Fruit fly (Drosophila melanogaster): ENCODE results near the gene CG8927.

The CG8927 gene

DNA sequence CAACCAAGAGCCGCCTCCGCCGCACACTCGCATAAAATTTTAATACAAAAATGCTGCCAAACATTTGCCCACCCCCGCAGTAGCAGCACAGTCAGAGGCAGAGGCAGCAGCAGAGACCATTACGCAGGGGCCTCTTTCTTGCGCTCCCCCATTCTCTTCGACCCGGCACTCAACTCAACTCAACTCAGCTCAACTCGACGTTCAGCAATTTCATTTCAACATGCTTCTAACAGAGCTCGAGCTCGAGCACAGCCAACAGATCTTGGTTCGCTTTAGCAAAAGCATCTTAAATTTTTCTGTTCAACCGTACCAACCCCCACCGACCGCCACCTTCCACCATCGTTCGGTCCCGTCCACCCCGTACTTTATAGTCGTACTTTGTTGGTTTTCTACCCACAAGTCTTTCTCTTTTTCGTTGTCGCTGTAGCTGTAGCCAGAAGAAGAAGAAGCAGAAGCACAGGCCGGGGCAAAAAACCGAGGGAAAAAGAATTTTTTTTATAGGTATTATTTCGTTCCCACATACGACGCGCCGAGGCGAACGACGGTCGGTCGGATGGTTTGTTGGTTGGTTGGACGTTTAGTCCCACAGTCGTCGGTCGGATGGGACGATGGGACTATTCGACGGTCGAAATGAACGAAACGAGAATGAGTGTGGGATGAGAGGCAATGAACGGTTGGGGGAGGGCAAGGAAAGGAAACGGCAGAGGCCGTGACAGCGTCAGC lies 54.6 kb downstream of the CG8927 start (continued):
- TF ChIP-seq knrl (GFP tag; IDR thresholded peaks at IDR 0.05; ENCODE audit: partially characterized antibody): no peak
- TF ChIP-seq CG7987 (GFP tag; optimal IDR thresholded peaks at IDR 0.05): peak; percentile 26
- no peak for TF ChIP-seq so (GFP tag; IDR thresholded peaks at IDR 0.05)
- TF ChIP-seq CG12391 (tag; optimal IDR thresholded peaks at IDR 0.05): no peak
- no peak for TF ChIP-seq D19A (tag; optimal IDR thresholded peaks at IDR 0.05)
- TF ChIP-seq BtbVII (GFP tag; optimal IDR thresholded peaks at IDR 0.05): no peak
- no peak for TF ChIP-seq CG16779 (GFP tag; IDR thresholded peaks at IDR 0.05)
- no peak for TF ChIP-seq inv (GFP tag; IDR thresholded peaks at IDR 0.05; ENCODE audit: partially characterized antibody)
- TF ChIP-seq ssp (GFP tag; IDR thresholded peaks at IDR 0.05): no peak
- peak; percentile 26 for TF ChIP-seq exex (tag; optimal IDR thresholded peaks at IDR 0.05)
- no peak for TF ChIP-seq dm (GFP tag; optimal IDR thresholded peaks at IDR 0.05)
- no peak for TF ChIP-seq ATbp (GFP tag; optimal IDR thresholded peaks at IDR 0.05)
- no peak for TF ChIP-seq ham (GFP tag; IDR thresholded peaks at IDR 0.05)
- peak; percentile 47 for TF ChIP-seq NC2α (GFP tag; optimal IDR thresholded peaks at IDR 0.05)
- TF ChIP-seq Hr51 (GFP tag; optimal IDR thresholded peaks at IDR 0.05): no peak
- TF ChIP-seq her (GFP tag; optimal IDR thresholded peaks at IDR 0.05): peak; percentile 7
- no peak for TF ChIP-seq Lhr (GFP tag; optimal IDR thresholded peaks at IDR 0.05)
- no peak for TF ChIP-seq bab2 (GFP tag; optimal IDR thresholded peaks at IDR 0.05)
- TF ChIP-seq CG16813 (GFP tag; IDR thresholded peaks at IDR 0.05; ENCODE audit: partially characterized antibody): no peak
- TF ChIP-seq CG6689 (GFP tag; IDR thresholded peaks at IDR 0.05): no peak
- TF ChIP-seq psq (GFP tag; optimal IDR thresholded peaks at IDR 0.05): peak; percentile 55
- TF ChIP-seq Dek (tag; optimal IDR thresholded peaks at IDR 0.05): no peak
- TF ChIP-seq seq (GFP tag; IDR thresholded peaks at IDR 0.05): no peak
- no peak for TF ChIP-seq NFAT (GFP tag; IDR thresholded peaks at IDR 0.05)
- TF ChIP-seq tap (tag; optimal IDR thresholded peaks at IDR 0.05): no peak
- no peak for TF ChIP-seq CG3281 (GFP tag; optimal IDR thresholded peaks at IDR 0.05)
- no peak for TF ChIP-seq ken (GFP tag; IDR thresholded peaks at IDR 0.05)
- peak; percentile 86 for TF ChIP-seq corto (GFP tag; optimal IDR thresholded peaks at IDR 0.05)
- TF ChIP-seq br (optimal IDR thresholded peaks at IDR 0.05): no peak
- TF ChIP-seq HLH3B (GFP tag; IDR thresholded peaks at IDR 0.05): no peak
- no peak for TF ChIP-seq Nf-YB (GFP tag; optimal IDR thresholded peaks at IDR 0.05)
- no peak for TF ChIP-seq peb (GFP tag; IDR thresholded peaks at IDR 0.05)
- TF ChIP-seq dati (GFP tag; IDR thresholded peaks at IDR 0.05): no peak
- no peak for TF ChIP-seq odd (GFP tag; optimal IDR thresholded peaks at IDR 0.05)
- peak; percentile 9 to 34 for TF ChIP-seq Pdp1 (GFP tag; optimal IDR thresholded peaks at IDR 0.05)
- TF ChIP-seq Camta (GFP tag; optimal IDR thresholded peaks at IDR 0.05): no peak
- TF ChIP-seq CG7556 (GFP tag; optimal IDR thresholded peaks at IDR 0.05): no peak
- no peak for TF ChIP-seq Asciz (GFP tag; optimal IDR thresholded peaks at IDR 0.05)
- TF ChIP-seq cad (GFP tag; optimal IDR thresholded peaks at IDR 0.05): no peak
- no peak for TF ChIP-seq GATAe (GFP tag; conservative IDR thresholded peaks at IDR 0.05)
- no peak for TF ChIP-seq kah (GFP tag; optimal IDR thresholded peaks at IDR 0.05)
- TF ChIP-seq CG9215 (GFP tag; IDR thresholded peaks at IDR 0.05): no peak
- TF ChIP-seq CG2678 (tag; optimal IDR thresholded peaks at IDR 0.05): no peak
- TF ChIP-seq crp (GFP tag; optimal IDR thresholded peaks at IDR 0.05): no peak
- no peak for TF ChIP-seq toy (GFP tag; IDR thresholded peaks at IDR 0.05)
- TF ChIP-seq CG12071 (GFP tag; optimal IDR thresholded peaks at IDR 0.05): no peak
- no peak for TF ChIP-seq CkIIα-i1 (GFP tag; IDR thresholded peaks at IDR 0.05)
- no peak for TF ChIP-seq Elba2 (GFP tag; optimal IDR thresholded peaks at IDR 0.05)
- no peak for TF ChIP-seq CG10147 (GFP tag; optimal IDR thresholded peaks at IDR 0.05)
- no peak for TF ChIP-seq Kr (GFP tag; optimal IDR thresholded peaks at IDR 0.05)
